Worm (Caenorhabditis elegans) whole organism, L3 larva: Measurements from ENCODE around the gene Y53C12A.8.

Experiments used
- nhr-25 ChIP-seq: sonication (generic microtip); optimal IDR thresholded peaks from 2 replicates; lab custom pipeline; 2017; ENCODE audit warnings: missing biosample characterization, missing genetic modification characterization
- unc-39 ChIP-seq: sonication (generic microtip); optimal IDR thresholded peaks from 4 replicates; lab custom pipeline; 2017; ENCODE audit warnings: missing biosample characterization, missing genetic modification characterization

DNA sequence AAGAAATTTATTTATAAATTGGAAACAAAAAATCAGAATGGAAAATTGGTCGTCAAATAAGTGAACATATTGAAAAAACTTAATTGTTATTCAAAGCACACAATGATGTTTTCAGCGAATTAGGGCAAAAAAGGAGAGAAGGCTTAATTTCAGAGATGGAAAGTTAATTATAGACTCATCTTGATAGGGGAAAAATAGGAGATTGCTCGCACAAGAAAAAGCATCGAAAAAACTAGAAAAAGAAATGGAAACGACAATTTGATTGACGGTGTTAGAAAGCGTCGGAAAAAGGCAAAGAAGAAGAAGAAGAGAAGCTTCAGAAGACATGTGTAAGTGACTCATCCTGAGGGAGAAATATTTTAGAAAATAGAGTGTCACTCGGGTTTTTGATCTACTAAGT, 4.3 kb downstream of the Y53C12A.8 start:
- no peak for TF ChIP-seq unc-39
- TF ChIP-seq nhr-25 (tag; lab: Kevin White, UChicago), result no peak
